Fruit fly (Drosophila melanogaster) Kc167 (cell line): ENCODE measurements around the gene CG6125.

Experiments used
- Myc ChIP-seq: fragments of >200 bp; optimal IDR thresholded peaks from 2 replicates; lab custom pipeline; 2017; ENCODE audit warnings: missing external identifiers
- Sin3A ChIP-seq: fragments of >200 bp; optimal IDR thresholded peaks from 2 replicates; lab custom pipeline; 2018; ENCODE audit warnings: missing external identifiers
- h ChIP-seq: fragments of >200 bp; optimal IDR thresholded peaks from 3 replicates; lab custom pipeline; 2018; ENCODE audit warnings: missing external identifiers
- insv ChIP-seq: fragments of >200 bp; optimal IDR thresholded peaks from 3 replicates; lab custom pipeline; 2018; ENCODE audit warnings: missing external identifiers
- psq ChIP-seq: fragments of >200 bp; optimal IDR thresholded peaks from 2 replicates; lab custom pipeline; 2017; ENCODE audit warnings: missing external identifiers
- ttk ChIP-seq: sonication (Bioruptor generic); optimal IDR thresholded peaks from 2 replicates; lab custom pipeline; 2017; ENCODE audit warnings: missing external identifiers

DNA sequence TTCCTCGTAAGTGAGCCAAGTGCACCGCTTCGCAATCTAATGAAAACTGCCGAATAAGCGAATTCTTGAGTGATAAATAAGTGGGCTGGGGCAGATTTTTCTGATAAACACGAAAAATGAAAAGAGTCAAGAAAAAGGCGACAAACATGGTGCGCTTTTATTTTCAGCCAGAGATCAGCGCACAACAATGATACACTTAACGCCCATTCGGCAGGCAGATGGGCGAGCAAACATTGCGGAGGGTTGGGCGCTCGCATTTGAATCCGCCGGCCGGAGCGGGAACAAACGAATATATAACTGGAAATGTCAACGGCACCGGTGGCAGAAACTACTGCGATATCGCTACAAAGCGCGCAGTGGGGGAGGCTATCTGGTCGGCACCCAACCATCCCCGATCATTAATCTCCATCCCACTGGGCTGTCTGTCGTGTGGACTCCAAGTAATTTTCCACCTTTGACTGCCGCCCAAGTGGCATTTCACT, at the start of gene CG6125:
- TF ChIP-seq h (lab: Kevin White, UChicago) (no peak), psq (lab: Kevin White, UChicago) (no peak), ttk (lab: Kevin White, UChicago) (no peak), insv (lab: Kevin White, UChicago) (no peak), Sin3A (lab: Kevin White, UChicago) (no peak), Myc (lab: Kevin White, UChicago) (no peak)
